Fruit fly (Drosophila melanogaster) Kc167 (cell line): ENCODE data around the gene CG14570.

Experiments used
- Myc ChIP-seq: fragments of >200 bp; optimal IDR thresholded peaks from 2 replicates; lab custom pipeline; 2017; ENCODE audit warnings: missing external identifiers
- Sin3A ChIP-seq: fragments of >200 bp; optimal IDR thresholded peaks from 2 replicates; lab custom pipeline; 2018; ENCODE audit warnings: missing external identifiers
- h ChIP-seq: fragments of >200 bp; optimal IDR thresholded peaks from 3 replicates; lab custom pipeline; 2018; ENCODE audit warnings: missing external identifiers
- insv ChIP-seq: fragments of >200 bp; optimal IDR thresholded peaks from 3 replicates; lab custom pipeline; 2018; ENCODE audit warnings: missing external identifiers
- psq ChIP-seq: fragments of >200 bp; optimal IDR thresholded peaks from 2 replicates; lab custom pipeline; 2017; ENCODE audit warnings: missing external identifiers
- ttk ChIP-seq: sonication (Bioruptor generic); optimal IDR thresholded peaks from 2 replicates; lab custom pipeline; 2017; ENCODE audit warnings: missing external identifiers

Gene CG14570

dm6 chr3L:21733387-21733786, 3.1 kb upstream of the CG14570 start, which contains the start of gene CG14568:
Gene CG14568 (minus strand): TSS chr3L:21733487.
- TF ChIP-seq Myc (lab: Kevin White, UChicago) (no peak), ttk (no peak), h (no peak), psq (no peak), insv (lab: Kevin White, UChicago) (no peak), Sin3A (lab: Kevin White, UChicago) (no peak)

dm6 chr3L:21731104-21731600, 898 bp upstream of the CG14570 start, which contains the start of gene CG14569:
Gene CG14569 (minus strand): TSS chr3L:21731550.
- no peak for TF ChIP-seq psq
- no peak for TF ChIP-seq h
- TF ChIP-seq ttk, result no peak
- TF ChIP-seq Sin3A (lab: Kevin White, UChicago), result no peak
- TF ChIP-seq Myc (lab: Kevin White, UChicago), result no peak
- no peak for TF ChIP-seq insv (lab: Kevin White, UChicago)

- no peak for TF ChIP-seq Myc (lab: Kevin White, UChicago)
- TF ChIP-seq h, result no peak
- no peak for TF ChIP-seq ttk
- no peak for TF ChIP-seq psq
- TF ChIP-seq insv (lab: Kevin White, UChicago), result no peak
These were observed 1.6 kb downstream of the CG14570 start, which contains the start of the genes CG11247 and Polr2H for dm6 chr3L:21728616-21729047. Gene CG11247 (minus strand): TSS chr3L:21728806. Gene Polr2H (plus strand): TSS chr3L:21728932.

dm6 chr3L:21727728-21728124, 2.5 kb downstream of the CG14570 start:
- no peak for TF ChIP-seq psq
- TF ChIP-seq insv (lab: Kevin White, UChicago), result no peak
- no peak for TF ChIP-seq Myc (lab: Kevin White, UChicago)
- no peak for TF ChIP-seq ttk
- no peak for TF ChIP-seq Sin3A (lab: Kevin White, UChicago)
- TF ChIP-seq h, result no peak

- TF ChIP-seq Myc (lab: Kevin White, UChicago), result no peak
- TF ChIP-seq insv (lab: Kevin White, UChicago), result no peak
- TF ChIP-seq psq, result no peak
These were observed 3.1 kb downstream of the CG14570 start for dm6 chr3L:21727013-21727727.

dm6 chr3L:21720869-21721268, 9.4 kb downstream of the CG14570 start:
- TF ChIP-seq insv (lab: Kevin White, UChicago), result no peak
- TF ChIP-seq Myc (lab: Kevin White, UChicago), result no peak
- TF ChIP-seq Sin3A (lab: Kevin White, UChicago), result no peak

dm6 chr3L:21718233-21718632, 12.0 kb downstream of the CG14570 start:
- no peak for TF ChIP-seq insv (lab: Kevin White, UChicago)
- no peak for TF ChIP-seq Myc (lab: Kevin White, UChicago)
- no peak for TF ChIP-seq h
- TF ChIP-seq ttk, result no peak
- no peak for TF ChIP-seq Sin3A (lab: Kevin White, UChicago)
- TF ChIP-seq psq, result no peak

- no peak for TF ChIP-seq ttk
- no peak for TF ChIP-seq h
- TF ChIP-seq Myc (lab: Kevin White, UChicago), result no peak
- TF ChIP-seq psq, result no peak
- no peak for TF ChIP-seq Sin3A (lab: Kevin White, UChicago)
- TF ChIP-seq insv (lab: Kevin White, UChicago), result no peak
These were observed 14.3 kb downstream of the CG14570 start for dm6 chr3L:21715974-21716373.

- TF ChIP-seq Myc (lab: Kevin White, UChicago) (no peak), h (no peak), insv (lab: Kevin White, UChicago) (no peak), ttk (no peak), psq (no peak), Sin3A (lab: Kevin White, UChicago) (no peak)
These were observed 20.3 kb downstream of the CG14570 start for dm6 chr3L:21709785-21710591.

dm6 chr3L:21706144-21706926, 23.9 kb downstream of the CG14570 start, which contains the start of gene CG32447:
Gene CG32447 (minus strand): TSS chr3L:21706365.
- TF ChIP-seq psq (no peak), Myc (lab: Kevin White, UChicago) (no peak), insv (lab: Kevin White, UChicago) (no peak), h (no peak), ttk (no peak), Sin3A (lab: Kevin White, UChicago) (no peak)

dm6 chr3L:21700945-21701344, 29.3 kb downstream of the CG14570 start:
- TF ChIP-seq h (no peak), Sin3A (lab: Kevin White, UChicago) (no peak), psq (no peak), ttk (no peak), Myc (lab: Kevin White, UChicago) (no peak), insv (lab: Kevin White, UChicago) (no peak)

dm6 chr3L:21700052-21700451, 30.2 kb downstream of the CG14570 start:
- TF ChIP-seq psq (no peak), Myc (lab: Kevin White, UChicago) (no peak), Sin3A (lab: Kevin White, UChicago) (no peak), insv (lab: Kevin White, UChicago) (no peak), h (no peak), ttk (no peak)
